Worm (Caenorhabditis elegans) whole organism, early embryonic: ENCODE data around the gene B0244.16.

ENCODE experiments used
- B0310.2 ChIP-seq: sonication (generic microtip); optimal IDR thresholded peaks from 2 replicates; lab custom pipeline; 2016; ENCODE audit warnings: mild to moderate bottlenecking, missing genetic modification characterization, missing compliant biosample characterization
- F13C5.2 ChIP-seq: sonication (generic microtip); optimal IDR thresholded peaks from 2 replicates; lab custom pipeline; 2017; ENCODE audit warnings: mild to moderate bottlenecking, missing genetic modification characterization, inconsistent platforms, missing compliant biosample characterization
- aly-1 ChIP-seq: sonication (generic microtip); optimal IDR thresholded peaks from 2 replicates; lab custom pipeline; 2016; ENCODE audit warnings: missing genetic modification characterization, missing compliant biosample characterization
- ama-1 ChIP-seq: fragments of 150-350 bp; optimal IDR thresholded peaks from 2 replicates; lab custom pipeline; 2014
- ceh-13 ChIP-seq: fragments of 200-800 bp; sonication (Bioruptor generic); optimal IDR thresholded peaks from 2 replicates; lab custom pipeline; 2018; ENCODE audit warnings: mild to moderate bottlenecking, missing genetic modification characterization, missing compliant biosample characterization
- ceh-36 ChIP-seq: sonication (generic microtip); optimal IDR thresholded peaks from 2 replicates; lab custom pipeline; 2016; ENCODE audit warnings: missing genetic modification characterization, inconsistent platforms, missing compliant biosample characterization
- ets-7 ChIP-seq: sonication (generic microtip); optimal IDR thresholded peaks from 2 replicates; lab custom pipeline; 2016; ENCODE audit warnings: missing genotype, missing genetic modification characterization, missing compliant biosample characterization
- flt-1 ChIP-seq: fragments of 200-800 bp; sonication (Bioruptor generic); IDR thresholded peaks from 2 replicates; pipeline ENCODE4 v1.3.6; 2022; ENCODE audit warnings: missing genetic modification characterization, missing compliant biosample characterization
- hmbx-1 ChIP-seq: sonication (generic microtip); optimal IDR thresholded peaks from 2 replicates; lab custom pipeline; 2016; ENCODE audit warnings: mild to moderate bottlenecking, missing genetic modification characterization, missing compliant biosample characterization
- hmg-4 ChIP-seq: fragments of 200-800 bp; sonication (Bioruptor generic); optimal IDR thresholded peaks from 2 replicates; lab custom pipeline; 2018; ENCODE audit warnings: mild to moderate bottlenecking, missing genetic modification characterization, missing compliant biosample characterization
- hnd-1 ChIP-seq: sonication (generic microtip); optimal IDR thresholded peaks from 2 replicates; lab custom pipeline; 2016; ENCODE audit warnings: missing genetic modification characterization, missing compliant biosample characterization
- pes-1 ChIP-seq: fragments of 200-800 bp; sonication (Bioruptor generic); IDR thresholded peaks from 2 replicates; pipeline ENCODE4 v1.3.6; 2022; ENCODE audit warnings: missing genetic modification reagents, missing genetic modification characterization, missing compliant biosample characterization
- scrt-1 ChIP-seq: fragments of 200-800 bp; sonication (Bioruptor generic); IDR thresholded peaks from 2 replicates; pipeline ENCODE4 v1.3.6; 2022; ENCODE audit warnings: missing genetic modification characterization, missing compliant biosample characterization
- sea-1 ChIP-seq: fragments of 200-800 bp; sonication (Bioruptor generic); conservative IDR thresholded peaks from 2 replicates; pipeline ENCODE4 v1.3.6; 2022; ENCODE audit warnings: missing genetic modification characterization, missing compliant biosample characterization
- tbx-11 ChIP-seq: fragments of 200-800 bp; sonication (Bioruptor generic); IDR thresholded peaks from 2 replicates; pipeline ENCODE4 v1.3.6; 2022; ENCODE audit warnings: missing genetic modification characterization, missing compliant biosample characterization
- tbx-37 ChIP-seq: fragments of 200-800 bp; sonication (Bioruptor generic); conservative IDR thresholded peaks from 2 replicates; pipeline ENCODE4 v1.3.6; 2022; ENCODE audit warnings: missing genetic modification reagents, missing genetic modification characterization, missing compliant biosample characterization
- tra-4 ChIP-seq: sonication (generic microtip); optimal IDR thresholded peaks from 2 replicates; lab custom pipeline; 2017; ENCODE audit warnings: missing genetic modification characterization, missing compliant biosample characterization

B0244.16 gene

ce11 chrIII:5761886-5762285 is 21.1 kb downstream of the B0244.16 start:
- TF ChIP-seq ets-7 (tag; lab: Kevin White, UChicago) (no peak), scrt-1 (GFP tag; lab: Robert Waterston, UW) (no peak), hnd-1 (tag; lab: Kevin White, UChicago) (no peak), ceh-36 (tag; lab: Kevin White, UChicago) (no peak), sea-1 (GFP tag; lab: Robert Waterston, UW) (no peak), ama-1 (lab: Kevin White, UChicago) (no peak), hmbx-1 (no peak), B0310.2 (tag; lab: Kevin White, UChicago) (no peak), F13C5.2 (tag; lab: Kevin White, UChicago) (no peak), hmg-4 (GFP tag; lab: Kevin White, UChicago) (no peak), tbx-11 (GFP tag; lab: Robert Waterston, UW) (no peak), flt-1 (GFP tag; lab: Robert Waterston, UW) (no peak), pes-1 (GFP tag; lab: Robert Waterston, UW) (no peak), ceh-13 (no peak), tbx-37 (GFP tag; lab: Robert Waterston, UW) (no peak), aly-1 (tag; lab: Kevin White, UChicago) (no peak), tra-4 (tag; lab: Kevin White, UChicago) (no peak)

ce11 chrIII:5763988-5764387 is 23.2 kb downstream of the B0244.16 start:
- TF ChIP-seq sea-1 (GFP tag; lab: Robert Waterston, UW) (no peak), F13C5.2 (tag; lab: Kevin White, UChicago) (no peak), pes-1 (GFP tag; lab: Robert Waterston, UW) (no peak), aly-1 (tag; lab: Kevin White, UChicago) (no peak), tbx-11 (GFP tag; lab: Robert Waterston, UW) (no peak), B0310.2 (tag; lab: Kevin White, UChicago) (no peak), flt-1 (GFP tag; lab: Robert Waterston, UW) (no peak), tbx-37 (GFP tag; lab: Robert Waterston, UW) (no peak)

ce11 chrIII:5769726-5770235 is 29.0 kb downstream of the B0244.16 start, which contains the start of gene cutl-23:
cutl-23 (plus strand) TSS chrIII:5770185.
- TF ChIP-seq scrt-1 (GFP tag; lab: Robert Waterston, UW) (peak; percentile 52; the same call in 1 of the 2 replicates), F13C5.2 (tag; lab: Kevin White, UChicago) (peak; percentile 60), aly-1 (tag; lab: Kevin White, UChicago) (no peak), ama-1 (lab: Kevin White, UChicago) (no peak), hmg-4 (GFP tag; lab: Kevin White, UChicago) (peak; percentile 55), sea-1 (GFP tag; lab: Robert Waterston, UW) (0 out of 2 replicates have a peak, but pooled peaks have one; percentile 63), hnd-1 (tag; lab: Kevin White, UChicago) (peak; percentile 26), flt-1 (GFP tag; lab: Robert Waterston, UW) (peak; percentile 59; the same call in 1 of the 2 replicates), ceh-36 (tag; lab: Kevin White, UChicago) (peak; percentile 15), tbx-37 (GFP tag; lab: Robert Waterston, UW) (peak; percentile 41; the same call in 1 of the 2 replicates), ets-7 (tag; lab: Kevin White, UChicago) (no peak)

- TF ChIP-seq hnd-1 (tag; lab: Kevin White, UChicago) = no peak
- no peak for TF ChIP-seq scrt-1 (GFP tag; lab: Robert Waterston, UW)
- no peak for TF ChIP-seq hmbx-1
- TF ChIP-seq flt-1 (GFP tag; lab: Robert Waterston, UW) = no peak
These were observed 41.3 kb downstream of the B0244.16 start for ce11 chrIII:5782080-5782479.

ce11 chrIII:5785273-5785929 is 44.6 kb downstream of the B0244.16 start, which contains the start of gene Y37B11A.3:
Y37B11A.3 (minus strand) TSS chrIII:5785323.
- TF ChIP-seq ceh-13 = no peak

- TF ChIP-seq hmg-4 (GFP tag; lab: Kevin White, UChicago) (no peak), hnd-1 (tag; lab: Kevin White, UChicago) (no peak), scrt-1 (GFP tag; lab: Robert Waterston, UW) (no peak), tra-4 (tag; lab: Kevin White, UChicago) (no peak), aly-1 (tag; lab: Kevin White, UChicago) (no peak), sea-1 (GFP tag; lab: Robert Waterston, UW) (no peak), flt-1 (GFP tag; lab: Robert Waterston, UW) (no peak)
These were observed 49.8 kb downstream of the B0244.16 start, which contains the start of gene rev-3 for ce11 chrIII:5790550-5790949. rev-3 (minus strand) TSS chrIII:5790650.
